Worm (Caenorhabditis elegans): Measurements from ENCODE around the gene Y39B6A.5.

DNA sequence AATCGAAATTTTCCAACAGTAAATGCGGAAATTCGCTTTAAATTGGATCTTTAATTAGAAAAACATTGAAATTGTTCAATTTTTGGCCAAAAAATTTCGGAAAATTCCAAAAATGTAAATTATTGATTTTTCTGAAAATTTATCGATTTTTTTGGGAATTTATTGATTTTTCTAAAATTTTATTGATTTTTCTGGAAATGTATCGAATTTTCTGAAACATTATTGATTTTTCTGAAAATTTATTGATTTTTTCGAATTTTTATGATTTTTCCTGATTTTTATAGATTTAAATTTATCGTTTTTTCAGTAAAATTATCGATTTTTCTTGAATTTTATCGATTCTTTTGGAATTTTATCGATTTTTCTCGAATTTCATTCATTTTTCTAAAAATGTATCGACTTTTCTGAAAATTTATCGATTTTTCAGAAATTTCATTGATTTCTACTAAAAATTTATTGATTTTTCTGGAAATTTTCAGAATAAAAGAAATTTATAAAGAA, 41.8 kb downstream of the Y39B6A.5 start:
- TF ChIP-seq nhr-237 (tag; optimal IDR thresholded peaks at IDR 0.05), result no peak
- no peak for TF ChIP-seq elt-1 (tag; optimal IDR thresholded peaks at IDR 0.05)
- no peak for TF ChIP-seq nhr-28 (tag; optimal IDR thresholded peaks at IDR 0.05)
- TF ChIP-seq skn-1 (tag; optimal IDR thresholded peaks at IDR 0.05), result no peak
- no peak for TF ChIP-seq ztf-4 (tag; optimal IDR thresholded peaks at IDR 0.05)

All from whole organism, L3 larva.